Worm (Caenorhabditis elegans) whole organism, L1 larva: ENCODE data around the gene C16C8.7.
"Not testable (repeated sequence)": the region's sequence is repeated elsewhere in the genome, so short reads cannot be mapped to it uniquely, and the experiment has no call there.

Source experiments
- C34B4.2 ChIP-seq: sonication (generic microtip); optimal IDR thresholded peaks from 2 replicates; lab custom pipeline; 2017; ENCODE audit warnings: mild to moderate bottlenecking, missing genetic modification characterization, missing compliant biosample characterization
- F16B12.6 ChIP-seq: fragments of 150-350 bp; optimal IDR thresholded peaks from 2 replicates; lab custom pipeline; 2014; ENCODE audit warnings: missing biosample characterization, missing genetic modification characterization
- aha-1 ChIP-seq: fragments of 150-350 bp; optimal IDR thresholded peaks from 2 replicates; lab custom pipeline; 2014; ENCODE audit warnings: missing biosample characterization, missing genetic modification characterization
- blmp-1 ChIP-seq: fragments of 150-350 bp; optimal IDR thresholded peaks from 2 replicates; lab custom pipeline; 2014; ENCODE audit warnings: missing biosample characterization, missing genetic modification characterization
- ceh-63 ChIP-seq: fragments of 200-800 bp; sonication (Bioruptor generic); optimal IDR thresholded peaks from 2 replicates; lab custom pipeline; 2018; ENCODE audit warnings: mild to moderate bottlenecking, missing genetic modification characterization, missing compliant biosample characterization
- ceh-8 ChIP-seq: fragments of 200-800 bp; sonication (Bioruptor generic); optimal IDR thresholded peaks from 2 replicates; lab custom pipeline; 2018; ENCODE audit warnings: mild to moderate bottlenecking, missing genetic modification characterization, moderate library complexity, missing compliant biosample characterization
- ceh-82 ChIP-seq, 3 experiments: fragments of 150-350 bp in 1 of 3; sonication (generic microtip) in 2 of 3; optimal IDR thresholded peaks; 2 replicates each; lab custom pipeline; 2014 to 2017; ENCODE audit warnings: missing biosample characterization in 3 of 3, missing genetic modification characterization in 3 of 3
- ceh-88 ChIP-seq: fragments of 200-800 bp; sonication (Bioruptor generic); IDR thresholded peaks from 2 replicates; pipeline ENCODE4 v1.3.6; 2022; ENCODE audit warnings: missing genetic modification characterization, missing compliant biosample characterization
- ces-1 ChIP-seq: fragments of 150-350 bp; optimal IDR thresholded peaks from 2 replicates; lab custom pipeline; 2014; ENCODE audit warnings: missing biosample characterization, missing genetic modification reagents, missing genetic modification characterization
- dpl-1 ChIP-seq, 3 experiments: fragments of 150-350 bp in 2 of 3; sonication (generic microtip) in 1 of 3; optimal IDR thresholded peaks; 2 replicates each; lab custom pipeline; 2014 to 2017; ENCODE audit warnings: missing biosample characterization in 3 of 3, missing genetic modification characterization in 3 of 3, missing genetic modification reagents in 3 of 3
- efl-1 ChIP-seq, 4 experiments: fragments of 150-350 bp; optimal IDR thresholded peaks in 3 of 4; peaks in 1 of 4; 1 replicate in 1 of 4; 2 replicates in 3 of 4; lab custom pipeline; 2014; ENCODE audit warnings: missing biosample characterization in 2 of 4, missing genetic modification characterization in 2 of 4, missing genetic modification reagents in 2 of 4
- egl-27 ChIP-seq, 2 experiments: fragments of 150-350 bp in 1 of 2; sonication (generic microtip); optimal IDR thresholded peaks; 3 replicates each; lab custom pipeline; 2017 to 2018; ENCODE audit warnings: missing biosample characterization in 2 of 2, missing genetic modification characterization in 2 of 2, missing genetic modification reagents in 2 of 2
- elt-3 ChIP-seq, 6 experiments: fragments of 150-350 bp in 1 of 6; sonication (generic microtip); optimal IDR thresholded peaks; 2 replicates each; lab custom pipeline; 2017 to 2018; ENCODE audit warnings: missing biosample characterization in 6 of 6, missing genetic modification characterization in 6 of 6, inconsistent platforms in 1 of 6
- ets-5 ChIP-seq: fragments of 200-800 bp; sonication (Bioruptor generic); IDR thresholded peaks from 2 replicates; pipeline ENCODE4 v1.3.6; 2022; ENCODE audit warnings: missing genetic modification characterization, missing compliant biosample characterization
- fkh-4 ChIP-seq: sonication (generic microtip); optimal IDR thresholded peaks from 2 replicates; lab custom pipeline; 2016; ENCODE audit warnings: missing compliant biosample characterization, missing genetic modification characterization, borderline replicate concordance
- fos-1 ChIP-seq: fragments of 150-350 bp; optimal IDR thresholded peaks from 2 replicates; lab custom pipeline; 2014; ENCODE audit warnings: missing biosample characterization, missing genetic modification characterization
- hlh-4 ChIP-seq: sonication (generic microtip); optimal IDR thresholded peaks from 2 replicates; lab custom pipeline; 2016; ENCODE audit warnings: mild to moderate bottlenecking, missing genetic modification characterization, missing compliant biosample characterization
- hpl-2 ChIP-seq: fragments of 150-350 bp; optimal IDR thresholded peaks from 2 replicates; lab custom pipeline; 2014; ENCODE audit warnings: missing biosample characterization, missing genetic modification reagents, missing genetic modification characterization
- irx-1 ChIP-seq: sonication (generic microtip); optimal IDR thresholded peaks from 2 replicates; lab custom pipeline; 2016; ENCODE audit warnings: missing genetic modification characterization, missing compliant biosample characterization
- jun-1 ChIP-seq: fragments of 150-350 bp; optimal IDR thresholded peaks from 2 replicates; lab custom pipeline; 2014; ENCODE audit warnings: missing biosample characterization, missing genetic modification reagents, missing genetic modification characterization
- lin-14 ChIP-seq: fragments of 200-800 bp; sonication (Bioruptor generic); optimal IDR thresholded peaks from 2 replicates; lab custom pipeline; 2018; ENCODE audit warnings: mild to moderate bottlenecking, missing genetic modification characterization, moderate library complexity, missing compliant biosample characterization
- lin-35 ChIP-seq, 2 experiments: fragments of 150-350 bp; optimal IDR thresholded peaks; 2 replicates each; lab custom pipeline; 2014; ENCODE audit warnings: missing biosample characterization in 2 of 2, missing genetic modification characterization in 2 of 2, missing genetic modification reagents in 2 of 2
- mab-9 ChIP-seq: fragments of 200-800 bp; sonication (Bioruptor generic); IDR thresholded peaks from 2 replicates; pipeline ENCODE4 v1.3.6; 2022; ENCODE audit warnings: missing genetic modification reagents, missing genetic modification characterization, missing compliant biosample characterization
- mdl-1 ChIP-seq, 2 experiments: fragments of 150-350 bp; optimal IDR thresholded peaks; 2 replicates each; lab custom pipeline; 2014 to 2017; ENCODE audit warnings: missing biosample characterization in 2 of 2, missing genetic modification characterization in 2 of 2, inconsistent platforms in 1 of 2
- mep-1 ChIP-seq: fragments of 150-350 bp; optimal IDR thresholded peaks from 2 replicates; lab custom pipeline; 2014; ENCODE audit warnings: missing biosample characterization, missing genetic modification characterization
- nhr-20 ChIP-seq: sonication (generic microtip); optimal IDR thresholded peaks from 2 replicates; lab custom pipeline; 2016; ENCODE audit warnings: mild to moderate bottlenecking, missing genetic modification characterization, missing compliant biosample characterization
- nhr-28 ChIP-seq: fragments of 150-350 bp; optimal IDR thresholded peaks from 2 replicates; lab custom pipeline; 2014; ENCODE audit warnings: missing biosample characterization, missing genetic modification characterization
- nhr-47 ChIP-seq: sonication (generic microtip); optimal IDR thresholded peaks from 2 replicates; lab custom pipeline; 2016; ENCODE audit warnings: mild to moderate bottlenecking, missing genetic modification characterization, moderate library complexity, missing compliant biosample characterization
- nhr-76 ChIP-seq: sonication (generic microtip); optimal IDR thresholded peaks from 2 replicates; lab custom pipeline; 2017; ENCODE audit warnings: missing biosample characterization, missing genetic modification characterization
- nhr-77 ChIP-seq: fragments of 150-350 bp; optimal IDR thresholded peaks from 2 replicates; lab custom pipeline; 2014; ENCODE audit warnings: missing biosample characterization, missing genetic modification characterization
- nhr-85 ChIP-seq: sonication (generic microtip); peaks from one replicate; lab custom pipeline; 2016; ENCODE audit warnings: missing genetic modification characterization, inconsistent platforms, missing compliant biosample characterization
- rnt-1 ChIP-seq: sonication (generic microtip); optimal IDR thresholded peaks from 2 replicates; lab custom pipeline; 2016; ENCODE audit warnings: mild to moderate bottlenecking, missing genetic modification characterization, moderate library complexity, missing compliant biosample characterization
- sox-4 ChIP-seq: sonication (generic microtip); optimal IDR thresholded peaks from 2 replicates; lab custom pipeline; 2016; ENCODE audit warnings: missing genetic modification characterization, missing compliant biosample characterization
- tbx-2 ChIP-seq: sonication (generic microtip); optimal IDR thresholded peaks from 2 replicates; lab custom pipeline; 2016; ENCODE audit warnings: missing genetic modification characterization, missing compliant biosample characterization
- unc-130 ChIP-seq: fragments of 150-350 bp; optimal IDR thresholded peaks from 2 replicates; lab custom pipeline; 2017; ENCODE audit warnings: missing biosample characterization, missing genetic modification characterization, inconsistent platforms
- unc-86 ChIP-seq: sonication (generic microtip); optimal IDR thresholded peaks from 2 replicates; lab custom pipeline; 2016; ENCODE audit warnings: missing genetic modification characterization, missing compliant biosample characterization
- vab-15 ChIP-seq: sonication (generic microtip); optimal IDR thresholded peaks from 2 replicates; lab custom pipeline; 2017; ENCODE audit warnings: missing genotype, mild to moderate bottlenecking, missing genetic modification characterization, missing compliant biosample characterization
- xbp-1 ChIP-seq: sonication (generic microtip); optimal IDR thresholded peaks from 2 replicates; lab custom pipeline; 2016; ENCODE audit warnings: missing genetic modification characterization, missing compliant biosample characterization
- zip-4 ChIP-seq: fragments of 200-800 bp; sonication (Bioruptor generic); optimal IDR thresholded peaks from 2 replicates; lab custom pipeline; 2018; ENCODE audit warnings: mild to moderate bottlenecking, missing genetic modification characterization, moderate library complexity, missing compliant biosample characterization

The C16C8.7 gene

ce11 chrII:3502520-3503323 lies 42.8 kb upstream of the C16C8.7 start, which contains the start of the genes col-71 and Y49F6B.2 (continued):
- TF ChIP-seq ceh-82 (tag; optimal IDR thresholded peaks at IDR 0.05; lab: Kevin White, UChicago) (peak; percentile 76 to 82 (median 78)), F16B12.6 (tag; lab: Kevin White, UChicago) (peak; percentile 66), nhr-77 (tag; lab: Kevin White, UChicago) (peak; percentile 11)

ce11 chrII:3502011-3502410 lies 42.1 kb upstream of the C16C8.7 start:
- TF ChIP-seq lin-14 (GFP tag; lab: Kevin White, UChicago) (no peak), ceh-88 (GFP tag; lab: Robert Waterston, UW) (no peak), mab-9 (GFP tag; lab: Robert Waterston, UW) (no peak), dpl-1 (GFP tag; optimal IDR thresholded peaks at IDR 0.05; lab: Kevin White, UChicago) (no peak), mep-1 (no peak), efl-1 (optimal IDR thresholded peaks at IDR 0.05; lab: Kevin White, UChicago) (no peak), efl-1 (GFP tag; optimal IDR thresholded peaks at IDR 0.05 in 1 of 2; lab: Kevin White, UChicago) (no peak), unc-130 (tag; lab: Kevin White, UChicago) (no peak), nhr-85 (no peak), hpl-2 (GFP tag; lab: Kevin White, UChicago) (no peak), ces-1 (GFP tag; lab: Kevin White, UChicago) (no peak), fos-1 (tag; lab: Kevin White, UChicago) (no peak), sox-4 (tag; lab: Kevin White, UChicago) (no peak), zip-4 (GFP tag; lab: Kevin White, UChicago) (no peak), blmp-1 (tag; lab: Kevin White, UChicago) (no peak), nhr-28 (tag; lab: Kevin White, UChicago) (no peak), unc-86 (no peak)

ce11 chrII:3500373-3500772 lies 40.4 kb upstream of the C16C8.7 start:
- TF ChIP-seq nhr-85 (peak; percentile 19), tbx-2 (tag; lab: Kevin White, UChicago) (no peak), ceh-82 (tag; optimal IDR thresholded peaks at IDR 0.05; lab: Kevin White, UChicago) (no peak), nhr-76 (tag; lab: Kevin White, UChicago) (no peak), nhr-20 (tag; lab: Kevin White, UChicago) (no peak), mdl-1 (tag; optimal IDR thresholded peaks at IDR 0.05; lab: Kevin White, UChicago) (no peak), ceh-8 (GFP tag; lab: Kevin White, UChicago) (no peak), ets-5 (GFP tag; lab: Robert Waterston, UW) (no peak)

ce11 chrII:3499386-3499785 lies 39.4 kb upstream of the C16C8.7 start, which contains the start of gene Y49F6B.9:
TSS of gene Y49F6B.9 (minus strand) at chrII:3499387.
- TF ChIP-seq nhr-47 (tag; lab: Kevin White, UChicago) = no peak
- TF ChIP-seq lin-35 (GFP tag; optimal IDR thresholded peaks at IDR 0.05; lab: Kevin White, UChicago) = peak in 1 of 2 experiments; percentile 9
- TF ChIP-seq efl-1 (optimal IDR thresholded peaks at IDR 0.05; lab: Kevin White, UChicago) = peak in 1 of 2 experiments; percentile 92
- TF ChIP-seq efl-1 (GFP tag; optimal IDR thresholded peaks at IDR 0.05 in 1 of 2; lab: Kevin White, UChicago) = no peak

ce11 chrII:3490797-3491196 lies 30.8 kb upstream of the C16C8.7 start, which contains the start of gene fbxb-112:
TSS of gene fbxb-112 (plus strand) at chrII:3491097.
- not testable (repeated sequence) for TF ChIP-seq lin-14 (GFP tag; lab: Kevin White, UChicago); unc-86; ceh-88 (GFP tag; lab: Robert Waterston, UW)

- TF ChIP-seq xbp-1 (tag; lab: Kevin White, UChicago) = peak; percentile 62
- TF ChIP-seq nhr-20 (tag; lab: Kevin White, UChicago) = peak; percentile 56
- TF ChIP-seq aha-1 = no peak
- TF ChIP-seq jun-1 (tag; lab: Kevin White, UChicago) = no peak
- peak; percentile 53 for TF ChIP-seq F16B12.6 (tag; lab: Kevin White, UChicago)
- no peak for TF ChIP-seq hlh-4 (tag; lab: Kevin White, UChicago)
- TF ChIP-seq fkh-4 (tag; lab: Kevin White, UChicago) = peak; percentile 82
- TF ChIP-seq mep-1 = peak; percentile 68
- peak; percentile 97 for TF ChIP-seq rnt-1 (tag; lab: Kevin White, UChicago)
- TF ChIP-seq vab-15 (tag; lab: Kevin White, UChicago) = peak; percentile 68
- no peak for TF ChIP-seq C34B4.2
- no peak for TF ChIP-seq elt-3 (tag; optimal IDR thresholded peaks at IDR 0.05; lab: Kevin White, UChicago)
- TF ChIP-seq irx-1 = peak; percentile 82
- TF ChIP-seq ceh-63 (GFP tag; lab: Kevin White, UChicago) = no peak
- TF ChIP-seq dpl-1 (GFP tag; optimal IDR thresholded peaks at IDR 0.05; lab: Kevin White, UChicago) = peak; percentile 50 to 73 (median 64)
- no peak for TF ChIP-seq egl-27 (tag; optimal IDR thresholded peaks at IDR 0.05; lab: Kevin White, UChicago)
- peak; percentile 70 for TF ChIP-seq ces-1 (GFP tag; lab: Kevin White, UChicago)
These were observed 22.3 kb upstream of the C16C8.7 start, which contains the start of gene smu-2 for ce11 chrII:3482231-3482630. TSS of gene smu-2 (plus strand) at chrII:3482408.
